Worm (Caenorhabditis elegans): ENCODE results near the gene C01G10.15.

C01G10.15 gene

DNA sequence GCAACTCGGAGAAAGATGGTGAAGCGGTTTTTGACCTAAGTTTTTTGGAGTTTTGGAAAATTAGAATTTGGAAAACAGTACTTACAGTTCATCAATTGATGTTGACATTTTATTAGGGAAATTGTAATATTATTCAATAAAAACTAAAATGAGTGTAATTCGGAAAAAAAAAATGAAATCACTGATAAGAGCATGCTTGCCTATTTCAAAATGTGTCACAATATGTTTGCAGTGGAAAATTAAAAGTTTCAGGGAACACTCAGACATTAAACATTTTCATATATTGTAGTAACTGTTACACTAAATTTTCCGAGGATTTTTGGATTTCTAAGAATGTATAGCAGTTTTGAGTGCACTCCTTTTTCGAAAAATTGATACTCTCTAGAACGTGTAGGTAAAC, 34.7 kb downstream of the C01G10.15 start, which contains the start of the genes fbxa-82 and C25D7.5:
Gene fbxa-82, minus strand, starts transcription at position 163 of the 400 bp plus-strand sequence.
Gene C25D7.5, plus strand, starts transcription at position 283 of the 400 bp plus-strand sequence.
- TF ChIP-seq tbx-37 (GFP tag; conservative IDR thresholded peaks at IDR 0.05) = no peak

DNA sequence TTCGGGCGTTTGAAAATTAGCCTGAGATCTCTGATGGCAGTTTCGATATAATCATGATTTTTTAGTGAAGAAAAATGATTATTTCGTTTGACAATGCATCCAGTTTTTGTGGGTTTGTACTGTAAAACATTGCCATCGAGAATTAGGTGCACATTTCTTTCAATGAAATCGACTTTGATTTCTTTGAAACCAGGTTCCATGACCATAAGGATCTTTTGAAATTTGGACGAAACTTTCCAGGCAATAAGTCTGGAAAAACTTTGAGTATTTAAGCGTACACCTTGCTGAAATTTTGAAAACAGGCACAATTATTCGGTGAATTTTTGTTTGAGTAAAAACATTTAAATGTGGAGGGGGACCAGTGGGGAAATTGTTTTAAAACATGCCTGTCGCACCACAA, 35.4 kb downstream of the C01G10.15 start:
- TF ChIP-seq hnd-1 (tag; optimal IDR thresholded peaks at IDR 0.05) = no peak
- TF ChIP-seq tra-4 (tag; optimal IDR thresholded peaks at IDR 0.05) = no peak
- TF ChIP-seq ceh-36 (tag; optimal IDR thresholded peaks at IDR 0.05) = no peak
- TF ChIP-seq ceh-13 (GFP tag; optimal IDR thresholded peaks at IDR 0.05) = no peak
- TF ChIP-seq F13C5.2 (tag; optimal IDR thresholded peaks at IDR 0.05) = no peak
- no peak for TF ChIP-seq hmbx-1 (tag; optimal IDR thresholded peaks at IDR 0.05)
- TF ChIP-seq B0310.2 (tag; optimal IDR thresholded peaks at IDR 0.05) = no peak
- no peak for TF ChIP-seq tbx-37 (GFP tag; conservative IDR thresholded peaks at IDR 0.05)

DNA sequence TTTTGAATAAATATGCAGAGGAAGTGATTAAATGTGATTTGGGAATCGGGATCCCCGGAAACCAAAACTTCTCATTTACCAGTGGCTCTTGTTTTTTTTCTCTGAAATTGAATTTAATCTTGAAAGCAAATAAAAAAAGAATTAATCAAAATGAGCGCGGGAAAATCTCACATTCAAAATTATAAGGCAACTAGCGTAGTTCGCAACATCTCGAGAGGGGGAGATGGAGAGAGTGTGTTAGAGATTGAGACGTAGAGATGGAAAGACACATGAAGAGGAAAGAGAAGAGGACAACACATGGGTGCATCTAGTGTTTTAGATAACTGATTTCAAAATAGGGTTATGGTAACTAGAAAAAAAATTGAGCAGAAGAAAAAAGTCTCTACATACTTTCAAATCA, 39.0 kb downstream of the C01G10.15 start, which contains the start of gene sdc-3:
Gene sdc-3, minus strand, starts transcription at position 101 of the 400 bp plus-strand sequence.
- TF ChIP-seq ets-7 (tag; optimal IDR thresholded peaks at IDR 0.05) (no peak), F13C5.2 (tag; optimal IDR thresholded peaks at IDR 0.05) (no peak), tbx-37 (GFP tag; conservative IDR thresholded peaks at IDR 0.05) (no peak), hmg-4 (GFP tag; optimal IDR thresholded peaks at IDR 0.05) (no peak), ceh-13 (GFP tag; optimal IDR thresholded peaks at IDR 0.05) (no peak), sea-1 (GFP tag; conservative IDR thresholded peaks at IDR 0.05) (no peak), ceh-36 (tag; optimal IDR thresholded peaks at IDR 0.05) (no peak), tbx-11 (GFP tag; IDR thresholded peaks at IDR 0.05) (no peak), ama-1 (optimal IDR thresholded peaks at IDR 0.05) (no peak), tra-4 (tag; optimal IDR thresholded peaks at IDR 0.05) (no peak), pes-1 (GFP tag; IDR thresholded peaks at IDR 0.05) (no peak), aly-1 (tag; optimal IDR thresholded peaks at IDR 0.05) (no peak), B0310.2 (tag; optimal IDR thresholded peaks at IDR 0.05) (no peak)

Measured in whole organism, early embryonic.